Worm (Caenorhabditis elegans): ENCODE measurements around the gene clec-138.

Gene clec-138

DNA sequence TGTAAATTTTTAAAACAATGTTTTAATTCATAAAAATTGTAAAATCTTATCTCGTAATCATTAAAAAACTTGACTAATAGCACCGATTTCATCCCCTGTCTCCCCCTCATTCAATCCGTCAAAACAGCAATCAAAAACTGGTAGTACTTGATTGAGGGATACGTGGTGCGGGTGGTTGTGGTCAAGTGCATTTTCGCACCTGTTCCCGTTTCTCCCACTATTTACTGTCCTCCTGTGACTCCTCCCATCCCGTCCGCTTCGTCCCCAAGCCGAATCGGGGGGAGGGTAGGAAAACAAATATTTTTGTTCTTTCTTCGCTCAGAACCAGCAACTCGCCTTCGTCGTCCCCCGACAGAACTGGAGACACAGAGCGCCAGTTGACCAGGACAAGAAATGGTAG, 29.2 kb upstream of the clec-138 start, which contains the start of gene lgc-27:
lgc-27 (plus strand) TSS at position 301 of the 400 bp plus-strand sequence.
- TF ChIP-seq aly-1 (tag; optimal IDR thresholded peaks at IDR 0.05) (no peak), tbx-11 (GFP tag; IDR thresholded peaks at IDR 0.05) (no peak), hmg-4 (GFP tag; optimal IDR thresholded peaks at IDR 0.05) (no peak), tra-4 (tag; optimal IDR thresholded peaks at IDR 0.05) (no peak), ceh-36 (tag; optimal IDR thresholded peaks at IDR 0.05) (no peak), hmbx-1 (tag; optimal IDR thresholded peaks at IDR 0.05) (no peak), sea-1 (GFP tag; conservative IDR thresholded peaks at IDR 0.05) (no peak), tbx-37 (GFP tag; conservative IDR thresholded peaks at IDR 0.05) (no peak), ceh-13 (GFP tag; optimal IDR thresholded peaks at IDR 0.05) (no peak), ets-7 (tag; optimal IDR thresholded peaks at IDR 0.05) (no peak), flt-1 (GFP tag; IDR thresholded peaks at IDR 0.05) (no peak), F13C5.2 (tag; optimal IDR thresholded peaks at IDR 0.05) (no peak)

DNA sequence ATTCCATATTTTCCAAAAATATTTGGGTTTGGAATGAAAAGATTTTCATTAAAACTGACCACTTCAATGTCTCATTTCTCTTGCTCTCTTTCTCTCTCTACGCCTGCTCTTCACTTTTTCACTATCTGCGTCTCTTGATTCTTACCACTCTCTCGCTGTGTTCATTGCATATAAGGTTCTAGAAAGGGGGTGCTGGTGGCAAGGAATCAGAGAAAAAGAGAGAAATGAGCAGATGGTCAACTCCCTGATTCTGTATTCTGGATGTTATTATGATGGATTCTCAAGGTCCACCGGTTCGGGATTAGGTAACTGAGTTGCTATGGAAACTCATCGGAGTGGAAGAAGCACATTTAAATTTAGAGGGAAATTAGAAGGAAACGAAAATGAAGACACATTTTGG, 21.1 kb upstream of the clec-138 start:
- TF ChIP-seq ceh-13 (GFP tag; optimal IDR thresholded peaks at IDR 0.05) (no peak), ceh-36 (tag; optimal IDR thresholded peaks at IDR 0.05) (no peak), tbx-37 (GFP tag; conservative IDR thresholded peaks at IDR 0.05) (no peak), hnd-1 (tag; optimal IDR thresholded peaks at IDR 0.05) (no peak), tbx-11 (GFP tag; IDR thresholded peaks at IDR 0.05) (no peak), hmbx-1 (tag; optimal IDR thresholded peaks at IDR 0.05) (no peak), hmg-4 (GFP tag; optimal IDR thresholded peaks at IDR 0.05) (no peak)

DNA sequence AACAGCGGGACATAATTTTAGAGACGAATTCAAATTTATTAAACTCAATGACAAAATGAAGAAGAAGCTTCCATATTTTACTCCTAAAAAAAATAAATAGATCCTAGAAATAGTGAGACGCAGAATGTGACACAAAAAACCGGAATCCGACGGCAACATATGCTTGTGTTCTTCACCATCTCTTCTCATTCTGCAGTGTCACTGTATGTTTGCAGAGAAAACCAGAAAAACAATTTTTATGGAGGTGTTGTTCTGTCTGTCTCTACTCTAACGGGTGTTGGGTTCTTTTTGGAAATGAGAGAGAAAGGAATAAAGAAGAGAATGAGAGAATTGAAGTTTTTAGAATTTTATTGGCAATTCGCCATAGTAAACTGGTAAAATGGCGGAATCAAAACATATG, 19.3 kb upstream of the clec-138 start:
- no peak for TF ChIP-seq pes-1 (GFP tag; IDR thresholded peaks at IDR 0.05)
- TF ChIP-seq B0310.2 (tag; optimal IDR thresholded peaks at IDR 0.05) = no peak
- TF ChIP-seq ceh-13 (GFP tag; optimal IDR thresholded peaks at IDR 0.05) = no peak
- no peak for TF ChIP-seq ama-1 (optimal IDR thresholded peaks at IDR 0.05)
- no peak for TF ChIP-seq flt-1 (GFP tag; IDR thresholded peaks at IDR 0.05)
- no peak for TF ChIP-seq tra-4 (tag; optimal IDR thresholded peaks at IDR 0.05)
- TF ChIP-seq scrt-1 (GFP tag; IDR thresholded peaks at IDR 0.05) = no peak
- TF ChIP-seq aly-1 (tag; optimal IDR thresholded peaks at IDR 0.05) = no peak
- no peak for TF ChIP-seq hmg-4 (GFP tag; optimal IDR thresholded peaks at IDR 0.05)
- TF ChIP-seq hmbx-1 (tag; optimal IDR thresholded peaks at IDR 0.05) = no peak
- TF ChIP-seq tbx-11 (GFP tag; IDR thresholded peaks at IDR 0.05) = no peak
- TF ChIP-seq ceh-36 (tag; optimal IDR thresholded peaks at IDR 0.05) = no peak
- no peak for TF ChIP-seq tbx-37 (GFP tag; conservative IDR thresholded peaks at IDR 0.05)
- TF ChIP-seq ets-7 (tag; optimal IDR thresholded peaks at IDR 0.05) = no peak
- TF ChIP-seq F13C5.2 (tag; optimal IDR thresholded peaks at IDR 0.05) = no peak
- no peak for TF ChIP-seq hnd-1 (tag; optimal IDR thresholded peaks at IDR 0.05)
- TF ChIP-seq sea-1 (GFP tag; conservative IDR thresholded peaks at IDR 0.05) = no peak

DNA sequence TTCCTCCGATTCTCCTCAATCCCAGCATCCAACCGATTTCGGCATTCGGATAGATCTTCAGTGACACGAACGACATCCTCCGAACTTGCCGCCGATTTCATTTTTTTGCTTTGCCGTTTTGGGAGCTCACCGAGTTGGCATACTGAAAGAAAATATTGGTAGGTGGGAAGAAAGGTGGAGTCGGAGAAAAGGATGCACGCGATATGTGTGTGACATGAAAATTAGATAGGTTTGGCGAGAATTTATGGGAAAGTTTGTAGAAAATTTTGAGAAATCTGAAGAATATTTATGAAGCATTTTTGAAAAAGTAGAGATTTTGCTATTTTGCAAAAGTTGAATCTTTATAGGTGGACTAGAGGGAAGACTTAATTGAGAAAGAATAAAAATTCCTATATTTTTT, 18.6 kb upstream of the clec-138 start, which contains the start of gene che-10:
che-10 (minus strand) TSS at position 101 of the 400 bp plus-strand sequence.
- no peak for TF ChIP-seq ets-7 (tag; optimal IDR thresholded peaks at IDR 0.05)
- TF ChIP-seq aly-1 (tag; optimal IDR thresholded peaks at IDR 0.05) = no peak
- no peak for TF ChIP-seq tra-4 (tag; optimal IDR thresholded peaks at IDR 0.05)
- TF ChIP-seq hmg-4 (GFP tag; optimal IDR thresholded peaks at IDR 0.05) = no peak
- TF ChIP-seq B0310.2 (tag; optimal IDR thresholded peaks at IDR 0.05) = no peak
- TF ChIP-seq flt-1 (GFP tag; IDR thresholded peaks at IDR 0.05) = no peak
- TF ChIP-seq F13C5.2 (tag; optimal IDR thresholded peaks at IDR 0.05) = no peak
- no peak for TF ChIP-seq ceh-36 (tag; optimal IDR thresholded peaks at IDR 0.05)
- no peak for TF ChIP-seq ama-1 (optimal IDR thresholded peaks at IDR 0.05)
- TF ChIP-seq sea-1 (GFP tag; conservative IDR thresholded peaks at IDR 0.05) = no peak
- no peak for TF ChIP-seq pes-1 (GFP tag; IDR thresholded peaks at IDR 0.05)
- no peak for TF ChIP-seq ceh-13 (GFP tag; optimal IDR thresholded peaks at IDR 0.05)
- TF ChIP-seq hmbx-1 (tag; optimal IDR thresholded peaks at IDR 0.05) = no peak
- no peak for TF ChIP-seq scrt-1 (GFP tag; IDR thresholded peaks at IDR 0.05)
- no peak for TF ChIP-seq tbx-37 (GFP tag; conservative IDR thresholded peaks at IDR 0.05)

DNA sequence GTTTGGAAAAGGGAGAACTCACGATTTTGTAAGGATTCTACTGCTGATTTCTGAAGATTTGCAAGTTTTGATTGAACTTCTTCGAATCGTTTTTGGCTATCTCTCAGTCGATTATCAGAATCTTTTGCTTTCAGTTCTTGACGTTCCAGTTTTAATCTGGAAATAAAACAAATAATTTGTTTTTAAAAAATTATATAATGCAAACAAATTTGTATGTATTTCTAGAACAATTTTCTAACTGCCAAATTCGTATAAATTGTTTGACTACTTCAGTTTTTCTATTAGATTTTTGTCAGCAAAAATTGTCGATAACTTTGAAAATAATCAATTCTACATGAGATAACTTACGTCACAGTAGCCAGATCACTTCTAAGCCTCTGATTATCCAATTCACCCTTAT, 11.9 kb upstream of the clec-138 start:
- TF ChIP-seq F13C5.2 (tag; optimal IDR thresholded peaks at IDR 0.05) (no peak), hmg-4 (GFP tag; optimal IDR thresholded peaks at IDR 0.05) (no peak), tbx-11 (GFP tag; IDR thresholded peaks at IDR 0.05) (no peak), tbx-37 (GFP tag; conservative IDR thresholded peaks at IDR 0.05) (no peak), tra-4 (tag; optimal IDR thresholded peaks at IDR 0.05) (no peak), ceh-36 (tag; optimal IDR thresholded peaks at IDR 0.05) (no peak), ama-1 (optimal IDR thresholded peaks at IDR 0.05) (no peak), B0310.2 (tag; optimal IDR thresholded peaks at IDR 0.05) (no peak), hmbx-1 (tag; optimal IDR thresholded peaks at IDR 0.05) (no peak), flt-1 (GFP tag; IDR thresholded peaks at IDR 0.05) (no peak), aly-1 (tag; optimal IDR thresholded peaks at IDR 0.05) (no peak), hnd-1 (tag; optimal IDR thresholded peaks at IDR 0.05) (no peak), ets-7 (tag; optimal IDR thresholded peaks at IDR 0.05) (no peak), pes-1 (GFP tag; IDR thresholded peaks at IDR 0.05) (no peak), scrt-1 (GFP tag; IDR thresholded peaks at IDR 0.05) (no peak), ceh-13 (GFP tag; optimal IDR thresholded peaks at IDR 0.05) (no peak), sea-1 (GFP tag; conservative IDR thresholded peaks at IDR 0.05) (no peak)

DNA sequence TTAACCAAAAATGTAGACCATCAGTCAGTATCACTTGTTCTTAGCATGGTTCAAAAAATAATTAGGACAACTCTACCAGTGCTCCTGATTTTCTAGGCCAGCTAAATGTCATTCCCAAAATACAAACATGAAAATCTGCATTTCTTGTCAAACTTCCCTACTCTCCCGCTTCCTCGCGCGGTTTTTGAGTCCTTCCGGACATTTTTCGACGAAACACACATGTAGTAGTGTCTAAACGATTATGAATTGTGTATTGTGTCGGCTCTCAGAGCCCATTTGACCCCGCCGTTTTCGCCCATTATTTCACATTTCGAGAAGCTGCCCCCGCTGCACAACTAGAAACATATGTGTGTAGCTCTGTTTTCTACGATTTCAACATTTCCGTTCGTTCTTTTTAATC, 7.0 kb upstream of the clec-138 start, which contains the start of gene F35D11.1:
F35D11.1 (plus strand) TSS at position 301 of the 400 bp plus-strand sequence.
- TF ChIP-seq ama-1 (optimal IDR thresholded peaks at IDR 0.05) (no peak), ceh-36 (tag; optimal IDR thresholded peaks at IDR 0.05) (no peak), pes-1 (GFP tag; IDR thresholded peaks at IDR 0.05) (no peak)

DNA sequence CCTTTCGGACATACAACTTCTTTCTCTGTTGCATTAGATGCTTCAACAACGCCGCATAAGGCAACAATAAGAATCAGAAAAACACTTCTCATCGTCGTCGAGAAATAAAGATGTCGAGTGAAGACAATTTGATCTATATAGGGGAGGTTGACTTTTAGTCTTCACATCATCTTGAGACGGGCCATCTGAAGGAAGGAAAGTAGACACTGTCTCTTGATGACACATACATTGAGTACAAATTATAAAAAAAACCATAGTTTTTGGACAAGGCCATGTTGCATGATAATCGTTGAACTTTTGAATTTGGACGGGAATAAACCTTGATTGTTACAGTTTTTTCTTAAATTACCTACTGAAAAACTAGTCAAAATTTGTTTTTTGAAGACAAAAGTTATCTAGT, 2.0 kb upstream of the clec-138 start, which contains the start of gene clec-139:
clec-139 (minus strand) TSS at position 101 of the 400 bp plus-strand sequence.
- TF ChIP-seq ets-7 (tag; optimal IDR thresholded peaks at IDR 0.05) = no peak
- TF ChIP-seq ama-1 (optimal IDR thresholded peaks at IDR 0.05) = no peak

DNA sequence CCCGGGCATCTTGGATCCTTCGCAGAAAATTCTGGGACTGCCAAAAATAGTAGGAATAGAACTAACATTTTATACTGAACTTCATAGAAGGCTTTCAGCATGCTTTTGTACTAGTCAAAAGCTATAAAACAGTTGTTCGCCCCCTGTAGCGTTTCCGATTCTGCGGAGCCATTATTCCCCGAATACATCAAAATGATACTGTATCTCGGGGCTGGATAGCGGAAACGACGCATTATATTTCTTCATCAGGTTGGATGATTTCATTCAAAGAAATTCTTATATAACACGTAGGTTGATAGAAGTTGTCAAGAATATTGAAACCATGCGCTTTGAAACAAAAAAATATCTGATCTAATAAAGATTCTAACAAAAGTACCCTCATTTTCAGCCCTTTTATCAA, 1.6 kb downstream of the clec-138 start, which contains the start of gene clec-137:
clec-137 (minus strand) TSS at position 101 of the 400 bp plus-strand sequence.
- TF ChIP-seq hmbx-1 (tag; optimal IDR thresholded peaks at IDR 0.05) = no peak
- TF ChIP-seq F13C5.2 (tag; optimal IDR thresholded peaks at IDR 0.05) = no peak
- TF ChIP-seq tbx-11 (GFP tag; IDR thresholded peaks at IDR 0.05) = no peak
- TF ChIP-seq tra-4 (tag; optimal IDR thresholded peaks at IDR 0.05) = no peak
- TF ChIP-seq pes-1 (GFP tag; IDR thresholded peaks at IDR 0.05) = no peak
- no peak for TF ChIP-seq tbx-37 (GFP tag; conservative IDR thresholded peaks at IDR 0.05)
- no peak for TF ChIP-seq scrt-1 (GFP tag; IDR thresholded peaks at IDR 0.05)
- TF ChIP-seq ceh-36 (tag; optimal IDR thresholded peaks at IDR 0.05) = no peak
- no peak for TF ChIP-seq sea-1 (GFP tag; conservative IDR thresholded peaks at IDR 0.05)
- TF ChIP-seq aly-1 (tag; optimal IDR thresholded peaks at IDR 0.05) = no peak
- TF ChIP-seq hmg-4 (GFP tag; optimal IDR thresholded peaks at IDR 0.05) = no peak
- TF ChIP-seq ceh-13 (GFP tag; optimal IDR thresholded peaks at IDR 0.05) = no peak
- no peak for TF ChIP-seq ets-7 (tag; optimal IDR thresholded peaks at IDR 0.05)
- TF ChIP-seq ama-1 (optimal IDR thresholded peaks at IDR 0.05) = no peak
- no peak for TF ChIP-seq hnd-1 (tag; optimal IDR thresholded peaks at IDR 0.05)
- no peak for TF ChIP-seq B0310.2 (tag; optimal IDR thresholded peaks at IDR 0.05)
- no peak for TF ChIP-seq flt-1 (GFP tag; IDR thresholded peaks at IDR 0.05)

Measured in whole organism, early embryonic.